Fruit fly (Drosophila melanogaster) whole organism: Measurements from ENCODE around the gene slpr.

ENCODE experiments used
- CG8478 ChIP-seq: fragments of >200 bp; optimal IDR thresholded peaks from 2 replicates; lab custom pipeline; 2018; ENCODE audit warnings: inconsistent platforms
- Dll ChIP-seq: fragments of >200 bp; optimal IDR thresholded peaks from 2 replicates; lab custom pipeline; 2017
- EcR ChIP-seq, 2 experiments: fragments of >200 bp; optimal IDR thresholded peaks; 2 replicates each; lab custom pipeline; 2017; ENCODE audit warnings: missing biosample characterization in 2 of 2, missing genetic modification characterization in 2 of 2, missing genetic modification reagents in 2 of 2
- pan ChIP-seq: fragments of >200 bp; optimal IDR thresholded peaks from 2 replicates; lab custom pipeline; 2017
- psq ChIP-seq: fragments of >200 bp; optimal IDR thresholded peaks from 2 replicates; lab custom pipeline; 2017
- usp ChIP-seq: fragments of >200 bp; optimal IDR thresholded peaks from 2 replicates; lab custom pipeline; 2017; ENCODE audit warnings: missing biosample characterization, missing genetic modification characterization, mixed read lengths

slpr gene

dm6 chrX:8147649-8148048, 29.3 kb downstream of the slpr start, which contains the start of gene CG15336:
Gene CG15336, plus strand, starts transcription at chrX:8147949.
- TF ChIP-seq usp (GFP tag; lab: Kevin White, UChicago): no peak

- no peak for TF ChIP-seq pan (lab: Kevin White, UChicago)
- TF ChIP-seq usp (GFP tag; lab: Kevin White, UChicago): no peak
- no peak for TF ChIP-seq EcR (GFP tag; optimal IDR thresholded peaks at IDR 0.05; lab: Kevin White, UChicago)
- TF ChIP-seq CG8478 (lab: Kevin White, UChicago): no peak
- TF ChIP-seq Dll (lab: Kevin White, UChicago): no peak
These were observed 31.4 kb downstream of the slpr start, which contains the start of the genes alpha-PheRS and CG2129 for dm6 chrX:8145501-8146157. Gene alpha-PheRS, minus strand, starts transcription at chrX:8145602. Gene CG2129, plus strand, starts transcription at chrX:8145839.

dm6 chrX:8143537-8143936, 33.4 kb downstream of the slpr start, which contains the start of gene CG17982:
Gene CG17982, minus strand, starts transcription at chrX:8143835.
- no peak for TF ChIP-seq psq (lab: Kevin White, UChicago)
- no peak for TF ChIP-seq Dll (lab: Kevin White, UChicago)
- TF ChIP-seq usp (GFP tag; lab: Kevin White, UChicago): no peak

- TF ChIP-seq pan (lab: Kevin White, UChicago) (no peak), psq (lab: Kevin White, UChicago) (no peak), EcR (GFP tag; optimal IDR thresholded peaks at IDR 0.05; lab: Kevin White, UChicago) (no peak), Dll (lab: Kevin White, UChicago) (no peak), CG8478 (lab: Kevin White, UChicago) (no peak), usp (GFP tag; lab: Kevin White, UChicago) (no peak)
These were observed 34.9 kb downstream of the slpr start, which contains the start of gene Smox for dm6 chrX:8142067-8142462. Gene Smox, minus strand, starts transcription at chrX:8142279.

dm6 chrX:8141353-8142066, 35.5 kb downstream of the slpr start:
- TF ChIP-seq psq (lab: Kevin White, UChicago) (no peak), Dll (lab: Kevin White, UChicago) (peak; percentile 24), CG8478 (lab: Kevin White, UChicago) (peak; percentile 87), usp (GFP tag; lab: Kevin White, UChicago) (no peak), pan (lab: Kevin White, UChicago) (no peak), EcR (GFP tag; optimal IDR thresholded peaks at IDR 0.05; lab: Kevin White, UChicago) (no peak)

dm6 chrX:8140707-8141106, 36.3 kb downstream of the slpr start:
- TF ChIP-seq Dll (lab: Kevin White, UChicago): no peak
- no peak for TF ChIP-seq EcR (GFP tag; optimal IDR thresholded peaks at IDR 0.05; lab: Kevin White, UChicago)
- no peak for TF ChIP-seq psq (lab: Kevin White, UChicago)
- TF ChIP-seq CG8478 (lab: Kevin White, UChicago): no peak
- TF ChIP-seq pan (lab: Kevin White, UChicago): no peak
- no peak for TF ChIP-seq usp (GFP tag; lab: Kevin White, UChicago)

- TF ChIP-seq usp (GFP tag; lab: Kevin White, UChicago): no peak
- TF ChIP-seq Dll (lab: Kevin White, UChicago): no peak
- TF ChIP-seq psq (lab: Kevin White, UChicago): no peak
- TF ChIP-seq CG8478 (lab: Kevin White, UChicago): no peak
- TF ChIP-seq pan (lab: Kevin White, UChicago): no peak
These were observed 39.7 kb downstream of the slpr start for dm6 chrX:8137285-8137684.

dm6 chrX:8135420-8135874, 41.5 kb downstream of the slpr start, which contains the start of the genes cyr and CG2120:
Gene cyr, minus strand, starts transcription at chrX:8135713.
Gene CG2120, plus strand, starts transcription at chrX:8135824.
- no peak for TF ChIP-seq pan (lab: Kevin White, UChicago)
- no peak for TF ChIP-seq CG8478 (lab: Kevin White, UChicago)
- TF ChIP-seq psq (lab: Kevin White, UChicago): no peak
- no peak for TF ChIP-seq usp (GFP tag; lab: Kevin White, UChicago)
- TF ChIP-seq EcR (GFP tag; optimal IDR thresholded peaks at IDR 0.05; lab: Kevin White, UChicago): no peak
- TF ChIP-seq Dll (lab: Kevin White, UChicago): no peak

- TF ChIP-seq CG8478 (lab: Kevin White, UChicago): no peak
- TF ChIP-seq psq (lab: Kevin White, UChicago): no peak
- TF ChIP-seq pan (lab: Kevin White, UChicago): no peak
- no peak for TF ChIP-seq EcR (GFP tag; optimal IDR thresholded peaks at IDR 0.05; lab: Kevin White, UChicago)
- TF ChIP-seq Dll (lab: Kevin White, UChicago): no peak
- no peak for TF ChIP-seq usp (GFP tag; lab: Kevin White, UChicago)
These were observed 45.2 kb downstream of the slpr start, which contains the start of gene CG10958 for dm6 chrX:8131693-8132313. Gene CG10958, plus strand, starts transcription at chrX:8132285.

dm6 chrX:8129204-8129997, 47.6 kb downstream of the slpr start, which contains the start of gene CG2116:
Gene CG2116, plus strand, starts transcription at chrX:8129812.
- no peak for TF ChIP-seq usp (GFP tag; lab: Kevin White, UChicago)
- no peak for TF ChIP-seq psq (lab: Kevin White, UChicago)
- no peak for TF ChIP-seq EcR (GFP tag; optimal IDR thresholded peaks at IDR 0.05; lab: Kevin White, UChicago)
- no peak for TF ChIP-seq CG8478 (lab: Kevin White, UChicago)
- TF ChIP-seq Dll (lab: Kevin White, UChicago): no peak
- TF ChIP-seq pan (lab: Kevin White, UChicago): no peak
